Fruit fly (Drosophila melanogaster): ENCODE measurements around the gene COX5A.
A peak's percentile ranks its signal among the peaks of the same experiment; 100 is the strongest.

Gene COX5A

dm6 chr3R:11779357-11780018 lies 39.7 kb upstream of the COX5A start (continued):
- TF ChIP-seq Fer2 (tag; optimal IDR thresholded peaks at IDR 0.05) (no peak), CG2875 (GFP tag; optimal IDR thresholded peaks at IDR 0.05) (peak; percentile 67), Oli (tag; optimal IDR thresholded peaks at IDR 0.05) (peak; percentile 88), bab2 (GFP tag; optimal IDR thresholded peaks at IDR 0.05) (peak; percentile 58), CG14441 (GFP tag; IDR thresholded peaks at IDR 0.05) (peak; percentile 40; the same call in 1 of the 2 replicates), zen2 (GFP tag; IDR thresholded peaks at IDR 0.05; ENCODE audit: partially characterized antibody) (no peak), CG17829 (tag; optimal IDR thresholded peaks at IDR 0.05) (peak; percentile 71), CG2116 (GFP tag; optimal IDR thresholded peaks at IDR 0.05) (peak; percentile 40), Antp (GFP tag; optimal IDR thresholded peaks at IDR 0.05) (peak; percentile 37), bsh (GFP tag; optimal IDR thresholded peaks at IDR 0.05) (peak; percentile 76 to 91), Sox102F (GFP tag; optimal IDR thresholded peaks at IDR 0.05) (peak; percentile 77), insv (GFP tag; optimal IDR thresholded peaks at IDR 0.05) (no peak), yki (optimal IDR thresholded peaks at IDR 0.05) (peak; percentile 53), HHEX (GFP tag; optimal IDR thresholded peaks at IDR 0.05) (peak; percentile 18), Poxn (GFP tag; IDR thresholded peaks at IDR 0.05) (no peak), YL-1 (GFP tag; optimal IDR thresholded peaks at IDR 0.05) (no peak), HLH54F (GFP tag; optimal IDR thresholded peaks at IDR 0.05) (no peak), CG17385 (GFP tag; optimal IDR thresholded peaks at IDR 0.05) (peak; percentile 42), CG1602 (GFP tag; optimal IDR thresholded peaks at IDR 0.05) (peak; percentile 85), CG1792 (GFP tag; optimal IDR thresholded peaks at IDR 0.05) (no peak), sob (GFP tag; IDR thresholded peaks at IDR 0.05) (no peak), CG11695 (GFP tag; IDR thresholded peaks at IDR 0.05) (no peak), Camta (GFP tag; optimal IDR thresholded peaks at IDR 0.05) (peak; percentile 68), Dip2 (GFP tag; IDR thresholded peaks at IDR 0.05) (no peak), Drgx (GFP tag; IDR thresholded peaks at IDR 0.05) (peak; percentile 72), jing (GFP tag; optimal IDR thresholded peaks at IDR 0.05) (peak; percentile 78), da (GFP tag; optimal IDR thresholded peaks at IDR 0.05) (no peak), CG4730 (GFP tag; IDR thresholded peaks at IDR 0.05) (no peak), CG7786 (GFP tag; optimal IDR thresholded peaks at IDR 0.05) (peak; percentile 49), D19A (tag; optimal IDR thresholded peaks at IDR 0.05) (peak; percentile 99), CG14050 (GFP tag; IDR thresholded peaks at IDR 0.05) (peak; percentile 34; the same call in 1 of the 3 replicates), fd3F (GFP tag; optimal IDR thresholded peaks at IDR 0.05) (no peak), klu (GFP tag; IDR thresholded peaks at IDR 0.05) (no peak), Rfx (GFP tag; IDR thresholded peaks at IDR 0.05) (no peak), peb (GFP tag; IDR thresholded peaks at IDR 0.05) (peak; percentile 53), NK7.1 (GFP tag; optimal IDR thresholded peaks at IDR 0.05) (no peak), psq (GFP tag; optimal IDR thresholded peaks at IDR 0.05) (no peak), Spps (tag; optimal IDR thresholded peaks at IDR 0.05) (peak; percentile 84), CG7745 (tag; optimal IDR thresholded peaks at IDR 0.05) (no peak), ro (GFP tag; IDR thresholded peaks at IDR 0.05) (no peak), slbo (GFP tag; IDR thresholded peaks at IDR 0.05) (no peak), zfh2 (GFP tag; optimal IDR thresholded peaks at IDR 0.05) (no peak), vnd (GFP tag; IDR thresholded peaks at IDR 0.05; ENCODE audit: partially characterized antibody) (no peak), CG8944 (GFP tag; optimal IDR thresholded peaks at IDR 0.05) (peak; percentile 56), CG15073 (GFP tag; optimal IDR thresholded peaks at IDR 0.05) (peak; percentile 43), MTF-1 (GFP tag; optimal IDR thresholded peaks at IDR 0.05; ENCODE audit: borderline replicate concordance) (no peak), CG17328 (GFP tag; IDR thresholded peaks at IDR 0.05) (peak; percentile 75), caup (GFP tag; optimal IDR thresholded peaks at IDR 0.05; ENCODE audit: severe bottlenecking) (no peak), E2f1 (GFP tag; IDR thresholded peaks at IDR 0.05) (peak; percentile 50; the same call in 1 of the 2 replicates), CG10147 (GFP tag; optimal IDR thresholded peaks at IDR 0.05) (peak; percentile 39), CG10979 (tag; optimal IDR thresholded peaks at IDR 0.05) (peak; percentile 94)

All from whole organism, embryonic.